Worm (Caenorhabditis elegans): ENCODE results near the gene old-2.

old-2 gene

DNA sequence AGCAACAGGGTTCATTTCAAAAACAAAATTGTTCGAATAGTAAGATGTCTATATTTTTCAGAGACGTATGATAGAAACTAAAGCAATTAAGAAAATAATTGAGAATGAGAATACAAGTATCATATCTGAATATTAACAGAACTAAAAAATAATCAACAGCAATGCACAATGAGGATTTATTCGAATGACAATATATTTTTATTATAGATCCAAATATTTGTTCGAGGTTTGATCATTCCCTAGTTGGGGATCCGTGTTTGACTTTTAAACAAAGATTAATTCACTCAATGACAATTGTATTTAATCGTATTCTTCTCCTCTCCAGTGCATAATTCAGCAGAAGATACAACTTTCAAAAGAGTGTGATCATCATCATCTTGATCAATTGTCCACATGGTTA, 12.8 kb upstream of the old-2 start, which contains the start of gene C08H9.18:
Gene C08H9.18 (minus strand): TSS at position 101 of the 400 bp plus-strand sequence.
- TF ChIP-seq nhr-28 (tag; optimal IDR thresholded peaks at IDR 0.05): no peak
- no peak for TF ChIP-seq hmg-11 (tag; optimal IDR thresholded peaks at IDR 0.05)
- TF ChIP-seq pha-4 (tag; optimal IDR thresholded peaks at IDR 0.05): no peak
- no peak for TF ChIP-seq jun-1 (tag; optimal IDR thresholded peaks at IDR 0.05)
- no peak for TF ChIP-seq lin-15B (tag; optimal IDR thresholded peaks at IDR 0.05)
- no peak for TF ChIP-seq nhr-11 (tag; optimal IDR thresholded peaks at IDR 0.05)
- TF ChIP-seq nhr-43 (tag; optimal IDR thresholded peaks at IDR 0.05; ENCODE audit: poor library complexity, severe bottlenecking): no peak
- TF ChIP-seq R02D3.7 (tag; optimal IDR thresholded peaks at IDR 0.05): no peak
- TF ChIP-seq nfya-1 (tag; optimal IDR thresholded peaks at IDR 0.05; ENCODE audit: insufficient read depth): no peak
- TF ChIP-seq elt-3 (tag; optimal IDR thresholded peaks at IDR 0.05): no peak
- TF ChIP-seq egl-27 (tag; optimal IDR thresholded peaks at IDR 0.05): no peak
- no peak for TF ChIP-seq nhr-23 (tag; optimal IDR thresholded peaks at IDR 0.05)
- TF ChIP-seq aly-2 (tag; optimal IDR thresholded peaks at IDR 0.05): no peak
- TF ChIP-seq ztf-11 (tag; optimal IDR thresholded peaks at IDR 0.05): no peak
- no peak for TF ChIP-seq ceh-16 (tag; optimal IDR thresholded peaks at IDR 0.05)
- no peak for TF ChIP-seq skn-1 (tag; optimal IDR thresholded peaks at IDR 0.05)
- no peak for TF ChIP-seq lsy-12 (tag; optimal IDR thresholded peaks at IDR 0.05)
- no peak for TF ChIP-seq ama-1 (optimal IDR thresholded peaks at IDR 0.05)
- no peak for TF ChIP-seq nhr-67 (tag; optimal IDR thresholded peaks at IDR 0.05)

ce11 chrII:9861394-9861793, 12.0 kb upstream of the old-2 start, which contains the start of gene chil-3:
chil-3 (minus strand) TSS chrII:9861494.
- no peak for TF ChIP-seq ztf-4 (tag; optimal IDR thresholded peaks at IDR 0.05)
- no peak for TF ChIP-seq lin-39 (tag; optimal IDR thresholded peaks at IDR 0.05)
- no peak for TF ChIP-seq mdl-1 (tag; optimal IDR thresholded peaks at IDR 0.05)
- no peak for TF ChIP-seq elt-1 (tag; optimal IDR thresholded peaks at IDR 0.05)
- TF ChIP-seq fkh-2 (tag; optimal IDR thresholded peaks at IDR 0.05): no peak

DNA sequence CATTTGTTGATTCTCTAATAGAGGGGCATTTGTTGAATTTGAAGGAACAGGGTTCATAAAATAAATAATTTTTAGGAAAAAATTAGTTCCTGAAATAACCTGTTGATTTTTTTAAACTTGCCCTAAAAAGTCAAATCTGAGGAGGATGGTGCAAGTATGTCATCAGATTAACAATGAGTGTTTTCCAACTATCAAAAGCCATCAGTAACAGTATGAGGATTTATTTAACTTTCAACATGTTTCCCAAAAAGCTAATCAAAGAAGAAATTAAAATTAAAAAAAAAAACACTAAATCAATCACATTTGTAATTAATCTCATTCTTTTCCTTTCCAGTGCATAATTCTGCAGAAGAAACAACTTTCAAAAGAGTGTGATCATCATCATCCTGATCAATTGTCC, 10.2 kb upstream of the old-2 start, which contains the start of gene chil-5:
Gene chil-5 (minus strand): TSS at position 101 of the 400 bp plus-strand sequence.
- TF ChIP-seq elt-1 (tag; optimal IDR thresholded peaks at IDR 0.05): no peak
- TF ChIP-seq zag-1 (tag; optimal IDR thresholded peaks at IDR 0.05): no peak
- no peak for TF ChIP-seq nhr-28 (tag; optimal IDR thresholded peaks at IDR 0.05)
- TF ChIP-seq pqm-1 (tag; optimal IDR thresholded peaks at IDR 0.05): no peak
- TF ChIP-seq elt-2 (tag; optimal IDR thresholded peaks at IDR 0.05): no peak
- no peak for TF ChIP-seq ZK546.5 (tag; optimal IDR thresholded peaks at IDR 0.05)
- TF ChIP-seq ceh-16 (tag; optimal IDR thresholded peaks at IDR 0.05): no peak
- no peak for TF ChIP-seq skn-1 (tag; optimal IDR thresholded peaks at IDR 0.05)
- no peak for TF ChIP-seq nhr-11 (tag; optimal IDR thresholded peaks at IDR 0.05)
- TF ChIP-seq nfya-1 (tag; optimal IDR thresholded peaks at IDR 0.05; ENCODE audit: insufficient read depth): no peak
- TF ChIP-seq ztf-4 (tag; optimal IDR thresholded peaks at IDR 0.05): no peak
- TF ChIP-seq nhr-25 (tag; optimal IDR thresholded peaks at IDR 0.05): no peak
- no peak for TF ChIP-seq jun-1 (tag; optimal IDR thresholded peaks at IDR 0.05)
- TF ChIP-seq ceh-82 (tag; optimal IDR thresholded peaks at IDR 0.05): no peak
- no peak for TF ChIP-seq nhr-43 (tag; optimal IDR thresholded peaks at IDR 0.05; ENCODE audit: poor library complexity, severe bottlenecking)
- no peak for TF ChIP-seq pha-4 (tag; optimal IDR thresholded peaks at IDR 0.05)
- no peak for TF ChIP-seq snpc-4 (tag; optimal IDR thresholded peaks at IDR 0.05)
- no peak for TF ChIP-seq sea-2 (GFP tag; optimal IDR thresholded peaks at IDR 0.05)
- TF ChIP-seq hmg-11 (tag; optimal IDR thresholded peaks at IDR 0.05): no peak
- no peak for TF ChIP-seq mdl-1 (tag; optimal IDR thresholded peaks at IDR 0.05)

- TF ChIP-seq elt-3 (tag; optimal IDR thresholded peaks at IDR 0.05) (no peak), hmg-11 (tag; optimal IDR thresholded peaks at IDR 0.05) (no peak), lin-39 (tag; optimal IDR thresholded peaks at IDR 0.05) (no peak), eor-1 (tag; optimal IDR thresholded peaks at IDR 0.05) (no peak), daf-12 (tag; optimal IDR thresholded peaks at IDR 0.05) (no peak), mml-1 (tag; optimal IDR thresholded peaks at IDR 0.05) (no peak), unc-39 (tag; optimal IDR thresholded peaks at IDR 0.05) (no peak), fkh-2 (tag; optimal IDR thresholded peaks at IDR 0.05) (no peak)
Observed at ce11 chrII:9857791-9858190, 8.4 kb upstream of the old-2 start, which contains the start of gene chil-6. chil-6 (minus strand) TSS chrII:9857891.

Measured in whole organism, L3 larva.